Worm (Caenorhabditis elegans) whole organism, midembryonic: ENCODE measurements around the gene T02D1.8.

Experiments used
- T22C8.4 ChIP-seq: fragments of 200-800 bp; sonication (Bioruptor generic); IDR thresholded peaks from 2 replicates; pipeline ENCODE4 v1.3.6; 2022; ENCODE audit warnings: missing genetic modification characterization, missing compliant biosample characterization
- cog-1 ChIP-seq: sonication (generic microtip); optimal IDR thresholded peaks from 2 replicates; lab custom pipeline; 2016; ENCODE audit warnings: missing genetic modification characterization, missing compliant biosample characterization
- flt-1 ChIP-seq: fragments of 200-800 bp; sonication (Bioruptor generic); IDR thresholded peaks from 2 replicates; pipeline ENCODE4 v1.3.6; 2022; ENCODE audit warnings: missing genetic modification characterization, missing compliant biosample characterization
- klf-2 ChIP-seq: fragments of 200-800 bp; sonication (Bioruptor generic); conservative IDR thresholded peaks from 2 replicates; pipeline ENCODE4 v1.3.6; 2022; ENCODE audit warnings: missing genetic modification reagents, missing genetic modification characterization, missing compliant biosample characterization
- med-1 ChIP-seq: sonication (generic microtip); optimal IDR thresholded peaks from 2 replicates; lab custom pipeline; 2017; ENCODE audit warnings: missing genetic modification characterization, mild to moderate bottlenecking, missing compliant biosample characterization, antibody characterized with exemption, missing genetic modification reagents; ENCODE audit not compliant: insufficient read depth
- ref-1 ChIP-seq: fragments of 200-800 bp; sonication (Bioruptor generic); conservative IDR thresholded peaks from 2 replicates; pipeline ENCODE4 v1.3.6; 2022; ENCODE audit warnings: missing genetic modification reagents, missing genetic modification characterization, missing compliant biosample characterization
- tab-1 ChIP-seq: fragments of 200-800 bp; sonication (Bioruptor generic); IDR thresholded peaks from 2 replicates; pipeline ENCODE4 v1.3.6; 2022; ENCODE audit warnings: missing genetic modification characterization, missing compliant biosample characterization
- ztf-23 ChIP-seq: fragments of 200-800 bp; sonication (Bioruptor generic); IDR thresholded peaks from 2 replicates; pipeline ENCODE4 v1.3.6; 2022; ENCODE audit warnings: missing genetic modification reagents, missing genetic modification characterization, missing compliant biosample characterization
- ztf-29 ChIP-seq: fragments of 200-800 bp; sonication (Bioruptor generic); IDR thresholded peaks from 2 replicates; pipeline ENCODE4 v1.3.6; 2022; ENCODE audit warnings: missing genetic modification reagents, missing genetic modification characterization, missing compliant biosample characterization

T02D1.8 gene

ce11 chrIV:17407025-17407424, 19.7 kb upstream of the T02D1.8 start, which contains the start of gene T02D1.7:
T02D1.7 (minus strand) TSS chrIV:17407125.
- TF ChIP-seq T22C8.4 (GFP tag; lab: Robert Waterston, UW) = no peak
- no peak for TF ChIP-seq ztf-29
- TF ChIP-seq klf-2 (GFP tag; lab: Robert Waterston, UW) = no peak
- no peak for TF ChIP-seq med-1 (GFP tag; lab: Kevin White, UChicago)
- no peak for TF ChIP-seq ref-1 (GFP tag; lab: Robert Waterston, UW)
- no peak for TF ChIP-seq cog-1 (tag; lab: Kevin White, UChicago)
- TF ChIP-seq tab-1 (GFP tag; lab: Robert Waterston, UW) = no peak
- TF ChIP-seq ztf-23 (GFP tag; lab: Robert Waterston, UW) = no peak
- no peak for TF ChIP-seq flt-1 (GFP tag; lab: Robert Waterston, UW)

- TF ChIP-seq tab-1 (GFP tag; lab: Robert Waterston, UW) (no peak), flt-1 (GFP tag; lab: Robert Waterston, UW) (no peak), T22C8.4 (GFP tag; lab: Robert Waterston, UW) (no peak), klf-2 (GFP tag; lab: Robert Waterston, UW) (no peak), cog-1 (tag; lab: Kevin White, UChicago) (no peak), ztf-23 (GFP tag; lab: Robert Waterston, UW) (no peak), med-1 (GFP tag; lab: Kevin White, UChicago) (no peak), ztf-29 (no peak), ref-1 (GFP tag; lab: Robert Waterston, UW) (no peak)
Measured at ce11 chrIV:17406119-17406518, 18.8 kb upstream of the T02D1.8 start.

ce11 chrIV:17405530-17405929, 18.2 kb upstream of the T02D1.8 start, which contains the start of gene pmp-4:
pmp-4 (minus strand) TSS chrIV:17405630.
- TF ChIP-seq cog-1 (tag; lab: Kevin White, UChicago) (no peak), ref-1 (GFP tag; lab: Robert Waterston, UW) (no peak), klf-2 (GFP tag; lab: Robert Waterston, UW) (no peak)

- TF ChIP-seq cog-1 (tag; lab: Kevin White, UChicago) = no peak
- no peak for TF ChIP-seq ztf-23 (GFP tag; lab: Robert Waterston, UW)
- no peak for TF ChIP-seq med-1 (GFP tag; lab: Kevin White, UChicago)
- TF ChIP-seq ref-1 (GFP tag; lab: Robert Waterston, UW) = no peak
- no peak for TF ChIP-seq ztf-29
Measured at ce11 chrIV:17399455-17399854, 12.2 kb upstream of the T02D1.8 start, which contains the start of gene T02D1.4. T02D1.4 (plus strand) TSS chrIV:17399755.

ce11 chrIV:17395910-17396309, 8.6 kb upstream of the T02D1.8 start, which contains the start of gene sru-15:
sru-15 (plus strand) TSS chrIV:17396210.
- TF ChIP-seq ztf-29 (no peak), ztf-23 (GFP tag; lab: Robert Waterston, UW) (no peak), cog-1 (tag; lab: Kevin White, UChicago) (no peak)

ce11 chrIV:17383046-17383445, 4.2 kb downstream of the T02D1.8 start, which contains the start of gene C30H6.12:
C30H6.12 (plus strand) TSS chrIV:17383346.
- TF ChIP-seq ztf-23 (GFP tag; lab: Robert Waterston, UW) (no peak), med-1 (GFP tag; lab: Kevin White, UChicago) (no peak), cog-1 (tag; lab: Kevin White, UChicago) (no peak), ref-1 (GFP tag; lab: Robert Waterston, UW) (no peak)

- TF ChIP-seq ztf-29 (no peak), ref-1 (GFP tag; lab: Robert Waterston, UW) (no peak), cog-1 (tag; lab: Kevin White, UChicago) (no peak), flt-1 (GFP tag; lab: Robert Waterston, UW) (no peak), klf-2 (GFP tag; lab: Robert Waterston, UW) (no peak), tab-1 (GFP tag; lab: Robert Waterston, UW) (no peak), med-1 (GFP tag; lab: Kevin White, UChicago) (no peak), ztf-23 (GFP tag; lab: Robert Waterston, UW) (no peak), T22C8.4 (GFP tag; lab: Robert Waterston, UW) (no peak)
Measured at ce11 chrIV:17382029-17382428, 5.3 kb downstream of the T02D1.8 start, which contains the start of gene C30H6.8. C30H6.8 (plus strand) TSS chrIV:17382329.

- TF ChIP-seq ztf-23 (GFP tag; lab: Robert Waterston, UW) = no peak
Measured at ce11 chrIV:17380061-17380680, 7.1 kb downstream of the T02D1.8 start, which contains the start of the genes C30H6.9 and dlat-2. C30H6.9 (minus strand) TSS chrIV:17380170. dlat-2 (plus strand) TSS chrIV:17380626.

ce11 chrIV:17376127-17376526, 11.2 kb downstream of the T02D1.8 start, which contains the start of gene haf-1:
haf-1 (plus strand) TSS chrIV:17376427.
- no peak for TF ChIP-seq ztf-29
- TF ChIP-seq T22C8.4 (GFP tag; lab: Robert Waterston, UW) = no peak
- no peak for TF ChIP-seq tab-1 (GFP tag; lab: Robert Waterston, UW)
- no peak for TF ChIP-seq ztf-23 (GFP tag; lab: Robert Waterston, UW)
- no peak for TF ChIP-seq flt-1 (GFP tag; lab: Robert Waterston, UW)

- TF ChIP-seq cog-1 (tag; lab: Kevin White, UChicago) (no peak), klf-2 (GFP tag; lab: Robert Waterston, UW) (no peak), T22C8.4 (GFP tag; lab: Robert Waterston, UW) (no peak), ref-1 (GFP tag; lab: Robert Waterston, UW) (no peak), ztf-29 (no peak), flt-1 (GFP tag; lab: Robert Waterston, UW) (no peak), med-1 (GFP tag; lab: Kevin White, UChicago) (no peak), tab-1 (GFP tag; lab: Robert Waterston, UW) (no peak), ztf-23 (GFP tag; lab: Robert Waterston, UW) (no peak)
Measured at ce11 chrIV:17371469-17371868, 15.8 kb downstream of the T02D1.8 start, which contains the start of gene C30H6.5. C30H6.5 (plus strand) TSS chrIV:17371769.
